Worm (Caenorhabditis elegans): ENCODE results near the gene clpr-2.

clpr-2 gene

DNA sequence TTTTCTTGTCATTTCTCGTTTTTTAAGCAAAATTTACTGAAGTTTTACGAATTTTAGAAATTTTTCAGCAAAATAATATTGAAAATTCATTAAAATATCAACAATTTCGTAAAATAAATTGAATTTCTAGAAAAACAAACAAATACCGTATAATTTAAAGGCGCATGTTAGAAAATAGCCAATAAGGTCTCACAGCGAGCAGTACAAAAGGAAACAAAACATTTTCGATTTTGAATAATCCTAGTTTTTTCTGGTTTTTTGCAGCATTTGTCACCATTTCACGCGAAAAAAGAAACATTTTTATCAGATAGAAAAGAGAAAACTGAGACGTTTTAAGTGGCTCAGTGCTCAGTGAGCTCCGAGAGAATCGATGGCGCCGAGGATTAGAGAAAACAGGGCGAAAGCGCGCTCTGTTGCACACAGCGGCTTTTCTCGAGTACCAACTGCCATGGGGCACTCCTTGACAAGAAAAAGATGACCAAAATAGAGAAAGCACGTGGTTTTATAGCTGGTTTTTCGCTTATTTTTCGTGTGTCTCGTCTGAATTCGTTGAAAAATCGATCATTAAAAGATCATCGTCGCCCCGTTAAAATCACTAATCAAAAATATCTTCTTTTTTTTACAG, 51.3 kb downstream of the clpr-2 start, which contains the start of the genes alh-6 and fcho-1:
alh-6 (minus strand) TSS at position 242 of the 625 bp plus-strand sequence.
fcho-1 (plus strand) TSS at position 624 of the 625 bp plus-strand sequence.
- no peak for TF ChIP-seq ceh-13 (GFP tag; optimal IDR thresholded peaks at IDR 0.05)
- no peak for TF ChIP-seq pes-1 (GFP tag; IDR thresholded peaks at IDR 0.05)
- no peak for TF ChIP-seq ama-1 (optimal IDR thresholded peaks at IDR 0.05)
- TF ChIP-seq tbx-11 (GFP tag; IDR thresholded peaks at IDR 0.05) = no peak
- TF ChIP-seq ceh-36 (tag; optimal IDR thresholded peaks at IDR 0.05) = no peak
- no peak for TF ChIP-seq B0310.2 (tag; optimal IDR thresholded peaks at IDR 0.05)
